Worm (Caenorhabditis elegans) whole organism, mixed stage, embryonic: ENCODE data around the gene ecps-2.

Experiments
- M03D4.4 ChIP-seq: sonication (generic microtip); optimal IDR thresholded peaks from 2 replicates; lab custom pipeline; 2017; ENCODE audit warnings: mild to moderate bottlenecking, missing genetic modification characterization, missing compliant biosample characterization
- bed-3 ChIP-seq: fragments of 200-800 bp; sonication (Bioruptor generic); optimal IDR thresholded peaks from 3 replicates; lab custom pipeline; 2018; ENCODE audit warnings: mild to moderate bottlenecking, missing genetic modification characterization, moderate library complexity, missing compliant biosample characterization
- ceh-39 ChIP-seq: fragments of 150-350 bp; optimal IDR thresholded peaks from 2 replicates; lab custom pipeline; 2014; ENCODE audit warnings: missing biosample characterization, missing genetic modification characterization
- ceh-43 ChIP-seq: fragments of 200-800 bp; sonication (Bioruptor generic); optimal IDR thresholded peaks from 2 replicates; lab custom pipeline; 2018; ENCODE audit warnings: mild to moderate bottlenecking, missing genetic modification characterization, moderate library complexity, missing compliant biosample characterization
- ceh-83 ChIP-seq: fragments of 200-800 bp; sonication (Bioruptor generic); optimal IDR thresholded peaks from 2 replicates; lab custom pipeline; 2018; ENCODE audit warnings: mild to moderate bottlenecking, missing genetic modification characterization, missing compliant biosample characterization
- ces-1 ChIP-seq: fragments of 150-350 bp; optimal IDR thresholded peaks from 2 replicates; lab custom pipeline; 2014; ENCODE audit warnings: missing biosample characterization, missing genetic modification reagents, missing genetic modification characterization
- drap-1 ChIP-seq: fragments of 200-800 bp; sonication (Bioruptor generic); optimal IDR thresholded peaks from 3 replicates; lab custom pipeline; 2018; ENCODE audit warnings: mild to moderate bottlenecking, missing genetic modification characterization, missing compliant biosample characterization
- elt-1 ChIP-seq: sonication (generic microtip); optimal IDR thresholded peaks from 2 replicates; lab custom pipeline; 2017; ENCODE audit warnings: missing genetic modification characterization, mild to moderate bottlenecking, missing compliant biosample characterization, antibody characterized with exemption, moderate library complexity, borderline replicate concordance; ENCODE audit not compliant: insufficient read depth
- elt-3 ChIP-seq: fragments of 150-350 bp; optimal IDR thresholded peaks from 2 replicates; lab custom pipeline; 2014; ENCODE audit warnings: missing biosample characterization, missing genetic modification characterization
- flh-1 ChIP-seq: fragments of 200-800 bp; sonication (Bioruptor generic); optimal IDR thresholded peaks from 2 replicates; lab custom pipeline; 2018; ENCODE audit warnings: mild to moderate bottlenecking, missing genetic modification characterization, moderate library complexity, missing compliant biosample characterization
- ham-2 ChIP-seq: fragments of 200-800 bp; sonication (Bioruptor generic); optimal IDR thresholded peaks from 2 replicates; lab custom pipeline; 2018; ENCODE audit warnings: mild to moderate bottlenecking, missing genetic modification characterization, missing compliant biosample characterization
- hlh-1 ChIP-seq: fragments of 150-350 bp; optimal IDR thresholded peaks from 2 replicates; lab custom pipeline; 2014; ENCODE audit warnings: missing biosample characterization, missing genetic modification reagents, missing genetic modification characterization
- lin-13 ChIP-seq: fragments of 150-350 bp; optimal IDR thresholded peaks from 2 replicates; lab custom pipeline; 2014; ENCODE audit warnings: missing biosample characterization, missing genetic modification characterization
- lsy-2 ChIP-seq: fragments of 150-350 bp; optimal IDR thresholded peaks from 2 replicates; lab custom pipeline; 2014; ENCODE audit warnings: missing biosample characterization, missing genetic modification characterization
- mep-1 ChIP-seq: fragments of 150-350 bp; optimal IDR thresholded peaks from 2 replicates; lab custom pipeline; 2017; ENCODE audit warnings: missing biosample characterization, missing genetic modification reagents, missing genetic modification characterization, inconsistent platforms
- mls-2 ChIP-seq: sonication (generic microtip); optimal IDR thresholded peaks from 2 replicates; lab custom pipeline; 2016; ENCODE audit warnings: mild to moderate bottlenecking, missing genetic modification characterization, moderate library complexity, missing compliant biosample characterization
- nhr-12 ChIP-seq: fragments of 150-350 bp; optimal IDR thresholded peaks from 2 replicates; lab custom pipeline; 2014; ENCODE audit warnings: missing biosample characterization, missing genetic modification characterization
- nhr-2 ChIP-seq: fragments of 150-350 bp; optimal IDR thresholded peaks from 2 replicates; lab custom pipeline; 2014; ENCODE audit warnings: missing biosample characterization, missing genetic modification characterization
- nhr-237 ChIP-seq: fragments of 150-350 bp; optimal IDR thresholded peaks from 2 replicates; lab custom pipeline; 2014; ENCODE audit warnings: missing biosample characterization, missing genetic modification characterization
- nhr-28 ChIP-seq: fragments of 150-350 bp; optimal IDR thresholded peaks from 2 replicates; lab custom pipeline; 2014; ENCODE audit warnings: missing biosample characterization, missing genetic modification characterization
- nhr-76 ChIP-seq: sonication (generic microtip); optimal IDR thresholded peaks from 2 replicates; lab custom pipeline; 2017; ENCODE audit warnings: missing biosample characterization, missing genetic modification characterization
- pha-4 ChIP-seq: fragments of 150-350 bp; optimal IDR thresholded peaks from 2 replicates; lab custom pipeline; 2018; ENCODE audit warnings: missing biosample characterization, missing genetic modification reagents, missing genetic modification characterization
- sem-2 ChIP-seq: fragments of 200-800 bp; sonication (Bioruptor generic); optimal IDR thresholded peaks from 2 replicates; lab custom pipeline; 2018; ENCODE audit warnings: mild to moderate bottlenecking, missing genetic modification characterization, missing compliant biosample characterization
- snpc-4 ChIP-seq: fragments of 150-350 bp; optimal IDR thresholded peaks from 2 replicates; lab custom pipeline; 2014; ENCODE audit warnings: missing biosample characterization, missing genetic modification characterization
- sptf-1 ChIP-seq: sonication (generic microtip); optimal IDR thresholded peaks from 2 replicates; lab custom pipeline; 2017; ENCODE audit warnings: mild to moderate bottlenecking, missing genetic modification characterization, moderate library complexity, missing compliant biosample characterization
- tbx-8 ChIP-seq: fragments of 200-800 bp; sonication (Bioruptor generic); optimal IDR thresholded peaks from 2 replicates; lab custom pipeline; 2018; ENCODE audit warnings: mild to moderate bottlenecking, missing genetic modification characterization, moderate library complexity, missing compliant biosample characterization
- unc-120 ChIP-seq: sonication (generic microtip); optimal IDR thresholded peaks from 2 replicates; lab custom pipeline; 2017; ENCODE audit warnings: missing genetic modification characterization, missing compliant biosample characterization; ENCODE audit not compliant: poor library complexity, severe bottlenecking
- unc-39 ChIP-seq: fragments of 150-350 bp; optimal IDR thresholded peaks from 2 replicates; lab custom pipeline; 2014; ENCODE audit warnings: missing biosample characterization, missing genetic modification characterization
- unc-62 ChIP-seq: fragments of 150-350 bp; optimal IDR thresholded peaks from 2 replicates; lab custom pipeline; 2014; ENCODE audit warnings: missing biosample characterization, missing genetic modification reagents, missing genetic modification characterization
- ztf-11 ChIP-seq: fragments of 150-350 bp; optimal IDR thresholded peaks from 2 replicates; lab custom pipeline; 2014; ENCODE audit warnings: missing biosample characterization, missing genetic modification characterization

ecps-2 gene

ce11 chrIII:10464455-10464854, 21.6 kb downstream of the ecps-2 start:
- no peak for TF ChIP-seq mep-1 (tag; lab: Kevin White, UChicago)
- TF ChIP-seq drap-1 (GFP tag; lab: Kevin White, UChicago): no peak
- TF ChIP-seq lin-13: no peak
- TF ChIP-seq mls-2 (tag; lab: Kevin White, UChicago): no peak
- no peak for TF ChIP-seq unc-62 (GFP tag; lab: Kevin White, UChicago)

ce11 chrIII:10469574-10470055, 26.7 kb downstream of the ecps-2 start, which contains the start of gene D2045.5:
D2045.5 (minus strand) TSS chrIII:10469624.
- TF ChIP-seq hlh-1 (tag; lab: Kevin White, UChicago): no peak

- TF ChIP-seq hlh-1 (tag; lab: Kevin White, UChicago) (peak; percentile 43), ceh-83 (GFP tag; lab: Kevin White, UChicago) (no peak)
Measured at ce11 chrIII:10470927-10471326, 28.0 kb downstream of the ecps-2 start, which contains the start of gene cul-1. cul-1 (plus strand) TSS chrIII:10471237.

ce11 chrIII:10474945-10475344, 32.1 kb downstream of the ecps-2 start, which contains the start of gene D2045.9:
D2045.9 (plus strand) TSS chrIII:10475245.
- TF ChIP-seq nhr-2 (tag; lab: Kevin White, UChicago) (no peak), hlh-1 (tag; lab: Kevin White, UChicago) (no peak), lsy-2 (tag; lab: Kevin White, UChicago) (no peak), flh-1 (no peak), sptf-1 (tag; lab: Kevin White, UChicago) (no peak), bed-3 (no peak), nhr-28 (tag; lab: Kevin White, UChicago) (no peak), unc-120 (no peak), snpc-4 (no peak), mep-1 (tag; lab: Kevin White, UChicago) (no peak), drap-1 (GFP tag; lab: Kevin White, UChicago) (no peak), nhr-76 (tag; lab: Kevin White, UChicago) (no peak), tbx-8 (no peak), elt-3 (tag; lab: Kevin White, UChicago) (no peak), unc-39 (tag; lab: Kevin White, UChicago) (no peak), nhr-12 (tag; lab: Kevin White, UChicago) (no peak), M03D4.4 (tag; lab: Kevin White, UChicago) (no peak), ham-2 (GFP tag; lab: Kevin White, UChicago) (no peak), ceh-83 (GFP tag; lab: Kevin White, UChicago) (no peak)

ce11 chrIII:10479180-10479579, 36.3 kb downstream of the ecps-2 start, which contains the start of gene D2045.7:
D2045.7 (plus strand) TSS chrIII:10479480.
- TF ChIP-seq ztf-11 (tag; lab: Kevin White, UChicago): no peak
- TF ChIP-seq elt-3 (tag; lab: Kevin White, UChicago): no peak
- TF ChIP-seq unc-39 (tag; lab: Kevin White, UChicago): no peak
- no peak for TF ChIP-seq snpc-4
- no peak for TF ChIP-seq tbx-8
- TF ChIP-seq mls-2 (tag; lab: Kevin White, UChicago): no peak
- TF ChIP-seq bed-3: no peak
- TF ChIP-seq ham-2 (GFP tag; lab: Kevin White, UChicago): no peak
- TF ChIP-seq, all 35 proteins: peak for 0

- TF ChIP-seq sem-2 (GFP tag; lab: Kevin White, UChicago) (no peak), lsy-2 (tag; lab: Kevin White, UChicago) (no peak), flh-1 (no peak), ceh-83 (GFP tag; lab: Kevin White, UChicago) (no peak), ceh-39 (tag; lab: Kevin White, UChicago) (no peak), drap-1 (GFP tag; lab: Kevin White, UChicago) (no peak), unc-39 (tag; lab: Kevin White, UChicago) (no peak), ces-1 (GFP tag; lab: Kevin White, UChicago) (no peak), hlh-1 (tag; lab: Kevin White, UChicago) (no peak), nhr-28 (tag; lab: Kevin White, UChicago) (no peak)
Measured at ce11 chrIII:10481497-10481896, 38.6 kb downstream of the ecps-2 start.

- no peak for TF ChIP-seq pha-4 (tag; lab: Kevin White, UChicago)
- no peak for TF ChIP-seq lin-13
- no peak for TF ChIP-seq snpc-4
- no peak for TF ChIP-seq sem-2 (GFP tag; lab: Kevin White, UChicago)
- TF ChIP-seq drap-1 (GFP tag; lab: Kevin White, UChicago): no peak
- no peak for TF ChIP-seq nhr-2 (tag; lab: Kevin White, UChicago)
- no peak for TF ChIP-seq ceh-43
- TF ChIP-seq elt-1 (tag; lab: Kevin White, UChicago): no peak
- no peak for TF ChIP-seq nhr-237 (tag; lab: Kevin White, UChicago)
- no peak for TF ChIP-seq M03D4.4 (tag; lab: Kevin White, UChicago)
- TF ChIP-seq nhr-12 (tag; lab: Kevin White, UChicago): no peak
Measured at ce11 chrIII:10481988-10482387, 39.1 kb downstream of the ecps-2 start, which contains the start of gene D2045.8. D2045.8 (plus strand) TSS chrIII:10482288.
